Worm (Caenorhabditis elegans): ENCODE measurements around the gene grsp-4.

- TF ChIP-seq ceh-58 (GFP tag; IDR thresholded peaks at IDR 0.05) (no peak), B0035.1 (tag; optimal IDR thresholded peaks at IDR 0.05) (no peak), T07F8.4 (tag; optimal IDR thresholded peaks at IDR 0.05) (no peak), let-607 (tag; optimal IDR thresholded peaks at IDR 0.05) (no peak), egrh-3 (GFP tag; IDR thresholded peaks at IDR 0.05) (no peak), atf-7 (tag; optimal IDR thresholded peaks at IDR 0.05) (no peak), Y53F4B.3 (GFP tag; IDR thresholded peaks at IDR 0.05) (no peak), tbx-9 (tag; optimal IDR thresholded peaks at IDR 0.05; ENCODE audit: borderline replicate concordance) (no peak), madf-10 (tag; optimal IDR thresholded peaks at IDR 0.05) (no peak)
These were observed 27.0 kb downstream of the grsp-4 start, which contains the start of gene srh-234 for ce11 chrV:7651757-7652156.
